Worm (Caenorhabditis elegans) whole organism, L1 larva: ENCODE measurements around the gene tomm-70.

Experiments used
- aha-1 ChIP-seq: fragments of 150-350 bp; optimal IDR thresholded peaks from 2 replicates; lab custom pipeline; 2014; ENCODE audit warnings: missing biosample characterization, missing genetic modification characterization
- blmp-1 ChIP-seq: fragments of 150-350 bp; optimal IDR thresholded peaks from 2 replicates; lab custom pipeline; 2014; ENCODE audit warnings: missing biosample characterization, missing genetic modification characterization
- ceh-82 ChIP-seq, 3 experiments: fragments of 150-350 bp in 1 of 3; sonication (generic microtip) in 2 of 3; optimal IDR thresholded peaks; 2 replicates each; lab custom pipeline; 2014 to 2017; ENCODE audit warnings: missing biosample characterization in 3 of 3, missing genetic modification characterization in 3 of 3
- ces-1 ChIP-seq: fragments of 150-350 bp; optimal IDR thresholded peaks from 2 replicates; lab custom pipeline; 2014; ENCODE audit warnings: missing biosample characterization, missing genetic modification reagents, missing genetic modification characterization
- dsc-1 ChIP-seq: sonication (generic microtip); optimal IDR thresholded peaks from 2 replicates; lab custom pipeline; 2016; ENCODE audit warnings: mild to moderate bottlenecking, missing genetic modification characterization, missing compliant biosample characterization
- efl-1 ChIP-seq, 4 experiments: fragments of 150-350 bp; optimal IDR thresholded peaks in 3 of 4; peaks in 1 of 4; 1 replicate in 1 of 4; 2 replicates in 3 of 4; lab custom pipeline; 2014; ENCODE audit warnings: missing biosample characterization in 2 of 4, missing genetic modification characterization in 2 of 4, missing genetic modification reagents in 2 of 4
- egl-13 ChIP-seq: sonication (generic microtip); optimal IDR thresholded peaks from 2 replicates; lab custom pipeline; 2016; ENCODE audit warnings: missing genotype, missing genetic modification reagents, missing genetic modification characterization, missing compliant biosample characterization
- elt-2 ChIP-seq: sonication (generic microtip); optimal IDR thresholded peaks from 2 replicates; lab custom pipeline; 2016; ENCODE audit warnings: missing genetic modification characterization, mild to moderate bottlenecking, inconsistent platforms, missing compliant biosample characterization, missing genetic modification reagents
- elt-3 ChIP-seq, 6 experiments: fragments of 150-350 bp in 1 of 6; sonication (generic microtip); optimal IDR thresholded peaks; 2 replicates each; lab custom pipeline; 2017 to 2018; ENCODE audit warnings: missing biosample characterization in 6 of 6, missing genetic modification characterization in 6 of 6, inconsistent platforms in 1 of 6
- fkh-10 ChIP-seq: sonication (generic microtip); optimal IDR thresholded peaks from 2 replicates; lab custom pipeline; 2017; ENCODE audit warnings: missing biosample characterization, missing genetic modification reagents, missing genetic modification characterization
- fkh-8 ChIP-seq: sonication (generic microtip); optimal IDR thresholded peaks from 2 replicates; lab custom pipeline; 2016; ENCODE audit warnings: mild to moderate bottlenecking, missing genetic modification characterization, missing compliant biosample characterization
- isw-1 ChIP-seq: fragments of 200-800 bp; sonication (Bioruptor generic); IDR thresholded peaks from 2 replicates; pipeline ENCODE4 v1.3.6; 2022; ENCODE audit warnings: missing genetic modification characterization, missing compliant biosample characterization
- lin-14 ChIP-seq: fragments of 200-800 bp; sonication (Bioruptor generic); optimal IDR thresholded peaks from 2 replicates; lab custom pipeline; 2018; ENCODE audit warnings: mild to moderate bottlenecking, missing genetic modification characterization, moderate library complexity, missing compliant biosample characterization
- lin-15B ChIP-seq: fragments of 150-350 bp; sonication (generic microtip); optimal IDR thresholded peaks from 3 replicates; lab custom pipeline; 2014; ENCODE audit warnings: missing biosample characterization, missing genetic modification characterization
- lin-35 ChIP-seq, 2 experiments: fragments of 150-350 bp; optimal IDR thresholded peaks; 2 replicates each; lab custom pipeline; 2014; ENCODE audit warnings: missing biosample characterization in 2 of 2, missing genetic modification characterization in 2 of 2, missing genetic modification reagents in 2 of 2
- lsy-2 ChIP-seq, 2 experiments: fragments of 150-350 bp; optimal IDR thresholded peaks; 2 replicates each; lab custom pipeline; 2014; ENCODE audit warnings: missing biosample characterization in 2 of 2, missing genetic modification characterization in 2 of 2
- mdl-1 ChIP-seq, 2 experiments: fragments of 150-350 bp; optimal IDR thresholded peaks; 2 replicates each; lab custom pipeline; 2014 to 2017; ENCODE audit warnings: missing biosample characterization in 2 of 2, missing genetic modification characterization in 2 of 2, inconsistent platforms in 1 of 2
- mef-2 ChIP-seq: fragments of 150-350 bp; optimal IDR thresholded peaks from 2 replicates; lab custom pipeline; 2014; ENCODE audit warnings: missing biosample characterization, missing genetic modification characterization
- mep-1 ChIP-seq: fragments of 150-350 bp; optimal IDR thresholded peaks from 2 replicates; lab custom pipeline; 2014; ENCODE audit warnings: missing biosample characterization, missing genetic modification characterization
- nhr-20 ChIP-seq: sonication (generic microtip); optimal IDR thresholded peaks from 2 replicates; lab custom pipeline; 2016; ENCODE audit warnings: mild to moderate bottlenecking, missing genetic modification characterization, missing compliant biosample characterization
- nhr-28 ChIP-seq: fragments of 150-350 bp; optimal IDR thresholded peaks from 2 replicates; lab custom pipeline; 2014; ENCODE audit warnings: missing biosample characterization, missing genetic modification characterization
- nhr-71 ChIP-seq: sonication (generic microtip); optimal IDR thresholded peaks from 2 replicates; lab custom pipeline; 2016; ENCODE audit warnings: mild to moderate bottlenecking, missing genetic modification characterization, moderate library complexity, missing compliant biosample characterization
- nhr-77 ChIP-seq: fragments of 150-350 bp; optimal IDR thresholded peaks from 2 replicates; lab custom pipeline; 2014; ENCODE audit warnings: missing biosample characterization, missing genetic modification characterization
- nhr-85 ChIP-seq: sonication (generic microtip); peaks from one replicate; lab custom pipeline; 2016; ENCODE audit warnings: missing genetic modification characterization, inconsistent platforms, missing compliant biosample characterization
- nhr-90 ChIP-seq: sonication (generic microtip); optimal IDR thresholded peaks from 2 replicates; lab custom pipeline; 2016; ENCODE audit warnings: mild to moderate bottlenecking, missing genetic modification characterization, missing compliant biosample characterization; ENCODE audit not compliant: poor library complexity
- pag-3 ChIP-seq: sonication (generic microtip); optimal IDR thresholded peaks from 2 replicates; lab custom pipeline; 2017; ENCODE audit warnings: missing genetic modification characterization, mild to moderate bottlenecking, missing compliant biosample characterization, antibody characterized with exemption, borderline replicate concordance; ENCODE audit not compliant: insufficient read depth
- pax-3 ChIP-seq: fragments of 200-800 bp; sonication (Bioruptor generic); optimal IDR thresholded peaks from 2 replicates; lab custom pipeline; 2018; ENCODE audit warnings: mild to moderate bottlenecking, missing genetic modification characterization, moderate library complexity, missing compliant biosample characterization
- rnt-1 ChIP-seq: sonication (generic microtip); optimal IDR thresholded peaks from 2 replicates; lab custom pipeline; 2016; ENCODE audit warnings: mild to moderate bottlenecking, missing genetic modification characterization, moderate library complexity, missing compliant biosample characterization
- skn-1 ChIP-seq: fragments of 150-350 bp; optimal IDR thresholded peaks from 2 replicates; lab custom pipeline; 2014; ENCODE audit warnings: missing biosample characterization, missing genetic modification characterization
- snu-23 ChIP-seq: sonication (generic microtip); optimal IDR thresholded peaks from 2 replicates; lab custom pipeline; 2016; ENCODE audit warnings: missing genetic modification characterization, missing compliant biosample characterization
- sox-4 ChIP-seq: sonication (generic microtip); optimal IDR thresholded peaks from 2 replicates; lab custom pipeline; 2016; ENCODE audit warnings: missing genetic modification characterization, missing compliant biosample characterization
- sptf-1 ChIP-seq: fragments of 150-350 bp; optimal IDR thresholded peaks from 2 replicates; lab custom pipeline; 2014; ENCODE audit warnings: missing biosample characterization, missing genetic modification characterization
- unc-130 ChIP-seq: fragments of 150-350 bp; optimal IDR thresholded peaks from 2 replicates; lab custom pipeline; 2017; ENCODE audit warnings: missing biosample characterization, missing genetic modification characterization, inconsistent platforms
- unc-62 ChIP-seq: fragments of 150-350 bp; optimal IDR thresholded peaks from 2 replicates; lab custom pipeline; 2014; ENCODE audit warnings: missing biosample characterization, missing genetic modification reagents, missing genetic modification characterization
- unc-86 ChIP-seq: sonication (generic microtip); optimal IDR thresholded peaks from 2 replicates; lab custom pipeline; 2016; ENCODE audit warnings: missing genetic modification characterization, missing compliant biosample characterization
- zip-4 ChIP-seq: fragments of 200-800 bp; sonication (Bioruptor generic); optimal IDR thresholded peaks from 2 replicates; lab custom pipeline; 2018; ENCODE audit warnings: mild to moderate bottlenecking, missing genetic modification characterization, moderate library complexity, missing compliant biosample characterization
- ztf-11 ChIP-seq, 2 experiments: sonication (generic microtip); optimal IDR thresholded peaks; 2 replicates each; lab custom pipeline; 2016 to 2017; ENCODE audit warnings: missing genetic modification characterization in 2 of 2, missing biosample characterization in 1 of 2, missing compliant biosample characterization in 1 of 2

tomm-70 gene

DNA sequence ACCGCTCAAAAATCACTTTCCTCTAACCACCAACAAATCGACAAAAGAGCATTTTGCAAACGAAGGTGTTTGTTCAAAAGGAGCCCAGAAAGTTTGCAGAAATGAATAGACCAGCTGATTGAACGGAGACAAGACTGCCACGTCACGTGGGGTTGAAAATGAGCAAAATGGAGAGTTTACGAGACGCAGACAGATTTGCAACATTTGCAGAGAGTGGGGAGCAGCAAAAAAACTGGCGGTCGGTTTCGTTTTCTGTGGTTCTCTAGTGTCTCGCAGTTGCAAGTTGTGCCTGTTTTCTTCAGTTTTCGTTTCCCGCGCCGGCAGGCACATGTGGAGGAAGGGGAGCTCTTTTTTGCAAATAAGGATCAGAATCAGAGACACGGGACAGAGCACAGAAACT, 30.9 kb upstream of the tomm-70 start (continued):
- TF ChIP-seq pax-3 (tag; lab: Kevin White, UChicago), result peak; percentile 67
- TF ChIP-seq lin-15B (tag; lab: Kevin White, UChicago), result no peak
- no peak for TF ChIP-seq isw-1
- TF ChIP-seq nhr-77 (tag; lab: Kevin White, UChicago), result peak; percentile 32

DNA sequence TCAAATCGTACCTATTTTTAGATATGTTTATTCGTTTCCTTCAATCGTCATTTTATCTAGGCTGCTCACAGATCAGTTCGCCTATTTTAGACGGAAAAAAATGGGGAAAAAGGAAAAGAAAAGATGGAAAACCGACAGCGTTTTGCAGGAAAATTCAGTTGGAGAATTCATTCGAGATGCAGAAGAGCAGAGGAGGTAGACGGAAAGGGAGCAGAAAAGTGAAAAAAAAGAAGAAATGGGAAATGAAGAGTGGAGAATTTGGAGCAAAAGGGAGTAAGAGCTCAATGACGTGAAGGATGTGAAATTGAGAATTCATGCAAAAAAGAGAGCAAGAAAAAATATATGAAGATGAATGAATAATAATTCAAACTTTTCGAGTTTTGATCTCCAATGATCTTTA, 29.9 kb upstream of the tomm-70 start:
- TF ChIP-seq unc-86 (tag; lab: Kevin White, UChicago) (peak; percentile 31), nhr-28 (tag; lab: Kevin White, UChicago) (no peak), zip-4 (GFP tag; lab: Kevin White, UChicago) (no peak), lin-14 (GFP tag; lab: Kevin White, UChicago) (peak; percentile 70), rnt-1 (tag; lab: Kevin White, UChicago) (no peak), nhr-71 (peak; percentile 42), egl-13 (tag; lab: Kevin White, UChicago) (peak; percentile 41), ceh-82 (tag; optimal IDR thresholded peaks at IDR 0.05; lab: Kevin White, UChicago) (peak in 1 of 3 experiments; percentile 8), fkh-10 (peak; percentile 52)
- TF ChIP-seq, all 84 proteins: peak for 6

DNA sequence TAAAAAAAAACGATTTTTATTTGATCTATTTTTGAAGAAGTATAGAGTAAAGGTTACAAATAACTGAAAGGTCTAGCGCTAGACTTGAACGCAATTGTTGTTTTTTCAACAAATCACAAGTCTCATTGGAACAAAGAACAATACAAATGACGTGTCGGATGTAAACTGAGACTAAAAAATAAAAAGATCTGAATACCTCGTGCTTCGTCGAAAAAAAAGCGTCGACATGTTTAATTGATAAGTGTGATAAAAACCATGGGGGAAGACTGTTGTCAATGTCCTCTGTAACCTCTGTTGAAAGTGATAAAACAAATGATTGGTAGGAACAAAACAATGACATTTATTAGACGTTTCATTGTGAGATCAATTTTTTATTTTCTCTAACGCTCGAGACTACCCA, 28.2 kb upstream of the tomm-70 start:
- TF ChIP-seq ces-1 (GFP tag; lab: Kevin White, UChicago) (no peak), unc-62 (GFP tag; lab: Kevin White, UChicago) (no peak), nhr-85 (tag; lab: Kevin White, UChicago) (peak; percentile 56), pax-3 (tag; lab: Kevin White, UChicago) (no peak), elt-2 (tag; lab: Kevin White, UChicago) (peak; percentile 29), efl-1 (optimal IDR thresholded peaks at IDR 0.05; lab: Kevin White, UChicago) (no peak), efl-1 (GFP tag; optimal IDR thresholded peaks at IDR 0.05 in 1 of 2; lab: Kevin White, UChicago) (peak in 1 of 2 experiments; percentile 19), nhr-71 (peak; percentile 51), nhr-20 (tag; lab: Kevin White, UChicago) (peak; percentile 68), aha-1 (no peak), pag-3 (tag; lab: Kevin White, UChicago) (no peak), mdl-1 (tag; optimal IDR thresholded peaks at IDR 0.05; lab: Kevin White, UChicago) (peak in 1 of 2 experiments; percentile 14), unc-130 (tag; lab: Kevin White, UChicago) (peak; percentile 50), nhr-90 (peak; percentile 2), lin-35 (GFP tag; optimal IDR thresholded peaks at IDR 0.05; lab: Kevin White, UChicago) (peak in 1 of 2 experiments; percentile 65), blmp-1 (peak; percentile 10), snu-23 (GFP tag; lab: Kevin White, UChicago) (peak; percentile 30), elt-3 (tag; optimal IDR thresholded peaks at IDR 0.05; lab: Kevin White, UChicago) (peak in 1 of 6 experiments; percentile 77), sptf-1 (tag; lab: Kevin White, UChicago) (no peak), lin-14 (GFP tag; lab: Kevin White, UChicago) (peak; percentile 45), ztf-11 (tag; optimal IDR thresholded peaks at IDR 0.05; lab: Kevin White, UChicago) (no peak)

DNA sequence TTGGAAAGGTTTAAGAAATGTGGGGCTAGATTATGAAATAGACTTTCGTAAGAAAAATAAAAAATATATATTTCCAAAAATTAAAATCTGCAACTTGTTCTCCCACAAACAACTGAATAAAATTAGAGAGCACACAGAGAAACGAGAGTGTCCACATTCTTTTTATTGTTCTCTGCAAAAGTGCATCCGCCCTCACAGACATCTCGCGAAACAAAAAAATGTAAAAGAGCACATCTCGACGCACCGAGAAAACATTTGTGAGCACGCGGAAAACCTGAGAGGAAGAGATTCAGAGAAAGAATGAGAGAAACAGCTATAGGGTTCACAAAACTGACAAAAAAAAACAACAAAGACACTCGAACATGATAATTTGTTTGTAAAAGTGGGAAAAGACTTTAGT, 27.5 kb upstream of the tomm-70 start:
- TF ChIP-seq nhr-71, result peak; percentile 39
- TF ChIP-seq sptf-1 (tag; lab: Kevin White, UChicago), result no peak
- no peak for TF ChIP-seq snu-23 (GFP tag; lab: Kevin White, UChicago)
- peak; percentile 12 to 31 for TF ChIP-seq lsy-2 (tag; optimal IDR thresholded peaks at IDR 0.05; lab: Kevin White, UChicago)
- TF ChIP-seq skn-1 (tag; lab: Kevin White, UChicago), result peak; percentile 16
- TF ChIP-seq sox-4, result no peak
- no peak for TF ChIP-seq ceh-82 (tag; optimal IDR thresholded peaks at IDR 0.05; lab: Kevin White, UChicago)
- TF ChIP-seq fkh-8 (tag; lab: Kevin White, UChicago), result peak; percentile 24
- TF ChIP-seq efl-1 (optimal IDR thresholded peaks at IDR 0.05; lab: Kevin White, UChicago), result no peak
- TF ChIP-seq efl-1 (GFP tag; optimal IDR thresholded peaks at IDR 0.05 in 1 of 2; lab: Kevin White, UChicago), result peak; percentile 2 to 3
- TF ChIP-seq lin-14 (GFP tag; lab: Kevin White, UChicago), result peak; percentile 86
- TF ChIP-seq fkh-10, result peak; percentile 67
- TF ChIP-seq mef-2 (tag; lab: Kevin White, UChicago), result peak; percentile 31
- TF ChIP-seq mep-1 (tag; lab: Kevin White, UChicago), result peak; percentile 3
- peak; percentile 14 for TF ChIP-seq dsc-1 (tag; lab: Kevin White, UChicago)
